Fruit fly (Drosophila melanogaster) whole organism, embryonic: ENCODE data around the gene Plc21C.

Experiments used
- Atf-2 ChIP-seq: fragments of 200-800 bp; sonication (Bioruptor generic); optimal IDR thresholded peaks from 2 replicates; lab custom pipeline; 2016; ENCODE audit warnings: missing biosample characterization, missing genetic modification characterization
- CG10147 ChIP-seq: fragments of 200-800 bp; sonication (Bioruptor generic); optimal IDR thresholded peaks from 2 replicates; lab custom pipeline; 2019; ENCODE audit warnings: missing biosample characterization, mild to moderate bottlenecking, missing genetic modification characterization, moderate library complexity
- CG10979 ChIP-seq: fragments of 200-800 bp; sonication (Bioruptor generic); optimal IDR thresholded peaks from 2 replicates; lab custom pipeline; 2018; ENCODE audit warnings: missing biosample characterization, mild to moderate bottlenecking, missing genetic modification characterization, moderate library complexity
- CG11085 ChIP-seq: fragments of 200-800 bp; sonication (Bioruptor generic); IDR thresholded peaks from 2 replicates; pipeline ENCODE4 v1.3.6; 2022; ENCODE audit warnings: missing biosample characterization, missing genetic modification characterization
- CG11093 ChIP-seq: fragments of 200-800 bp; sonication (Bioruptor generic); IDR thresholded peaks from 3 replicates; pipeline ENCODE4 v1.3.6; 2022; ENCODE audit warnings: missing biosample characterization, missing genetic modification characterization
- CG11695 ChIP-seq: fragments of 200-800 bp; sonication (Bioruptor generic); IDR thresholded peaks from 3 replicates; pipeline ENCODE4 v1.3.6; 2022; ENCODE audit warnings: missing biosample characterization, missing genetic modification characterization
- CG11723 ChIP-seq: fragments of 200-800 bp; sonication (Bioruptor generic); optimal IDR thresholded peaks from 2 replicates; lab custom pipeline; 2017; ENCODE audit warnings: missing biosample characterization, mild to moderate bottlenecking, missing genetic modification characterization
- CG1233 ChIP-seq: fragments of 200-800 bp; sonication (Bioruptor generic); optimal IDR thresholded peaks from 4 replicates; lab custom pipeline; 2018; ENCODE audit warnings: missing biosample characterization, mild to moderate bottlenecking, missing genetic modification characterization
- CG13424 ChIP-seq: fragments of 200-800 bp; sonication (Bioruptor generic); optimal IDR thresholded peaks from 2 replicates; lab custom pipeline; 2019; ENCODE audit warnings: missing biosample characterization, mild to moderate bottlenecking, missing genetic modification characterization, moderate library complexity
- CG14050 ChIP-seq: fragments of 200-800 bp; sonication (Bioruptor generic); IDR thresholded peaks from 3 replicates; pipeline ENCODE4 v1.3.6; 2022; ENCODE audit warnings: missing biosample characterization, missing genetic modification characterization
- CG14965 ChIP-seq: fragments of 200-800 bp; sonication (Bioruptor generic); optimal IDR thresholded peaks from 2 replicates; lab custom pipeline; 2016; ENCODE audit warnings: missing biosample characterization, missing genetic modification characterization, borderline replicate concordance
- CG15011 ChIP-seq: fragments of 200-800 bp; sonication (Bioruptor generic); optimal IDR thresholded peaks from 3 replicates; lab custom pipeline; 2018; ENCODE audit warnings: missing biosample characterization, mild to moderate bottlenecking, missing genetic modification characterization
- CG16779 ChIP-seq: fragments of 200-800 bp; sonication (Bioruptor generic); IDR thresholded peaks from 2 replicates; pipeline ENCODE4 v1.3.6; 2022; ENCODE audit warnings: missing biosample characterization, missing genetic modification characterization
- CG16813 ChIP-seq: fragments of 200-800 bp; sonication (Bioruptor generic); IDR thresholded peaks from 3 replicates; pipeline ENCODE4 v1.3.6; 2022; ENCODE audit warnings: missing biosample characterization, missing genetic modification characterization; ENCODE audit not compliant: partially characterized antibody
- CG2678 ChIP-seq: fragments of 200-800 bp; sonication (Bioruptor generic); optimal IDR thresholded peaks from 3 replicates; lab custom pipeline; 2019; ENCODE audit warnings: missing biosample characterization, mild to moderate bottlenecking, missing genetic modification characterization, moderate library complexity
- CG31388 ChIP-seq: fragments of 200-800 bp; sonication (Bioruptor generic); optimal IDR thresholded peaks from 2 replicates; lab custom pipeline; 2016; ENCODE audit warnings: missing biosample characterization, missing genetic modification characterization
- CG4707 ChIP-seq: fragments of 200-800 bp; sonication (Bioruptor generic); optimal IDR thresholded peaks from 2 replicates; lab custom pipeline; 2018; ENCODE audit warnings: missing biosample characterization, mild to moderate bottlenecking, missing genetic modification characterization, moderate library complexity
- CG5245 ChIP-seq: fragments of 200-800 bp; sonication (Bioruptor generic); optimal IDR thresholded peaks from 3 replicates; lab custom pipeline; 2016; ENCODE audit warnings: missing biosample characterization, missing genetic modification characterization
- CG6683 ChIP-seq: fragments of 200-800 bp; sonication (Bioruptor generic); optimal IDR thresholded peaks from 2 replicates; lab custom pipeline; 2017; ENCODE audit warnings: missing biosample characterization, mild to moderate bottlenecking, missing genetic modification characterization, missing genetic modification reagents
- CG6854 ChIP-seq: fragments of 200-800 bp; sonication (Bioruptor generic); optimal IDR thresholded peaks from 3 replicates; lab custom pipeline; 2017; ENCODE audit warnings: missing biosample characterization, mild to moderate bottlenecking, missing genetic modification characterization
- CG7786 ChIP-seq: fragments of 200-800 bp; sonication (Bioruptor generic); optimal IDR thresholded peaks from 2 replicates; lab custom pipeline; 2016; ENCODE audit warnings: missing biosample characterization, missing genetic modification characterization
- CG7928 ChIP-seq: fragments of 200-800 bp; sonication (Bioruptor generic); optimal IDR thresholded peaks from 2 replicates; lab custom pipeline; 2017; ENCODE audit warnings: missing biosample characterization, mild to moderate bottlenecking, missing genetic modification characterization
- CG9817 ChIP-seq: fragments of 200-800 bp; sonication (Bioruptor generic); optimal IDR thresholded peaks from 2 replicates; lab custom pipeline; 2018; ENCODE audit warnings: missing biosample characterization, mild to moderate bottlenecking, missing genetic modification characterization, moderate library complexity
- CTCF ChIP-seq: fragments of 200-800 bp; sonication (Bioruptor generic); optimal IDR thresholded peaks from 2 replicates; lab custom pipeline; 2017; ENCODE audit warnings: missing biosample characterization, mild to moderate bottlenecking, missing genetic modification characterization, moderate library complexity
- CkIIα-i1 ChIP-seq: fragments of 200-800 bp; sonication (Bioruptor generic); IDR thresholded peaks from 2 replicates; pipeline ENCODE4 v1.3.6; 2022; ENCODE audit warnings: missing biosample characterization, missing genetic modification characterization
- Doc2 ChIP-seq: fragments of 200-800 bp; sonication (Bioruptor generic); IDR thresholded peaks from 2 replicates; pipeline ENCODE4 v1.3.6; 2022; ENCODE audit warnings: missing biosample characterization, missing genetic modification characterization
- Gug ChIP-seq: fragments of 200-800 bp; sonication (Bioruptor generic); IDR thresholded peaks from 4 replicates; pipeline ENCODE4 v1.3.6; 2022; ENCODE audit warnings: missing biosample characterization, missing genetic modification characterization
- H2.0 ChIP-seq: fragments of 200-800 bp; sonication (Bioruptor generic); IDR thresholded peaks from 2 replicates; pipeline ENCODE4 v1.3.6; 2022; ENCODE audit warnings: missing biosample characterization, missing genetic modification characterization
- HLHmδ ChIP-seq: fragments of 200-800 bp; sonication (Bioruptor generic); optimal IDR thresholded peaks from 2 replicates; lab custom pipeline; 2018; ENCODE audit warnings: missing biosample characterization, mild to moderate bottlenecking, missing genetic modification characterization, moderate library complexity
- Kr ChIP-seq: fragments of 200-800 bp; sonication (Bioruptor generic); optimal IDR thresholded peaks from 2 replicates; lab custom pipeline; 2017; ENCODE audit warnings: missing biosample characterization, mild to moderate bottlenecking, missing genetic modification characterization
- Oaz ChIP-seq: fragments of 200-800 bp; sonication (Bioruptor generic); IDR thresholded peaks from 2 replicates; pipeline ENCODE4 v1.3.6; 2022; ENCODE audit warnings: missing biosample characterization, missing genetic modification characterization
- Six4 ChIP-seq: fragments of 200-800 bp; sonication (Bioruptor generic); optimal IDR thresholded peaks from 2 replicates; lab custom pipeline; 2016; ENCODE audit warnings: missing biosample characterization, missing genetic modification characterization
- TFAM ChIP-seq: fragments of 200-800 bp; sonication (Bioruptor generic); optimal IDR thresholded peaks from 2 replicates; lab custom pipeline; 2017; ENCODE audit warnings: missing biosample characterization, missing genetic modification characterization, inconsistent platforms
- abd-A ChIP-seq: fragments of 200-800 bp; sonication (Bioruptor generic); optimal IDR thresholded peaks from 3 replicates; lab custom pipeline; 2019; ENCODE audit warnings: missing biosample characterization, mild to moderate bottlenecking, missing genetic modification characterization, moderate library complexity
- ara ChIP-seq: fragments of 200-800 bp; sonication (Bioruptor generic); IDR thresholded peaks from 2 replicates; pipeline ENCODE4 v1.3.6; 2022; ENCODE audit warnings: missing biosample characterization, missing genetic modification characterization
- bigmax ChIP-seq: fragments of 200-800 bp; sonication (Bioruptor generic); optimal IDR thresholded peaks from 2 replicates; lab custom pipeline; 2018; ENCODE audit warnings: missing biosample characterization, mild to moderate bottlenecking, missing genetic modification characterization
- cas ChIP-seq: fragments of 200-800 bp; sonication (Bioruptor generic); IDR thresholded peaks from 2 replicates; pipeline ENCODE4 v1.3.6; 2022; ENCODE audit warnings: missing biosample characterization, missing genetic modification characterization
- chm ChIP-seq: fragments of 200-800 bp; sonication (Bioruptor generic); IDR thresholded peaks from 2 replicates; pipeline ENCODE4 v1.3.6; 2022; ENCODE audit warnings: missing biosample characterization, missing genetic modification characterization
- chn ChIP-seq: fragments of 200-800 bp; sonication (Bioruptor generic); optimal IDR thresholded peaks from 2 replicates; lab custom pipeline; 2016; ENCODE audit warnings: missing biosample characterization, missing genetic modification characterization
- crol ChIP-seq: fragments of 200-800 bp; sonication (Bioruptor generic); IDR thresholded peaks from 2 replicates; pipeline ENCODE4 v1.3.6; 2022; ENCODE audit warnings: missing biosample characterization, missing genetic modification characterization
- dimm ChIP-seq: fragments of 200-800 bp; sonication (Bioruptor generic); IDR thresholded peaks from 2 replicates; pipeline ENCODE4 v1.3.6; 2022; ENCODE audit warnings: missing biosample characterization, missing genetic modification characterization
- dm ChIP-seq: fragments of 200-800 bp; sonication (Bioruptor generic); optimal IDR thresholded peaks from 3 replicates; lab custom pipeline; 2016; ENCODE audit warnings: missing biosample characterization, missing genetic modification characterization
- dmrt11E ChIP-seq: fragments of 200-800 bp; sonication (Bioruptor generic); optimal IDR thresholded peaks from 3 replicates; lab custom pipeline; 2018; ENCODE audit warnings: missing biosample characterization, mild to moderate bottlenecking, missing genetic modification characterization, moderate library complexity
- fd3F ChIP-seq: fragments of 200-800 bp; sonication (Bioruptor generic); optimal IDR thresholded peaks from 2 replicates; lab custom pipeline; 2018; ENCODE audit warnings: missing biosample characterization, mild to moderate bottlenecking, missing genetic modification characterization, moderate library complexity
- ftz-f1 ChIP-seq: fragments of 200-800 bp; sonication (Bioruptor generic); optimal IDR thresholded peaks from 2 replicates; lab custom pipeline; 2016; ENCODE audit warnings: missing biosample characterization, missing genetic modification characterization
- grau ChIP-seq: fragments of 200-800 bp; optimal IDR thresholded peaks from 3 replicates; lab custom pipeline; 2019; ENCODE audit warnings: missing biosample characterization, mild to moderate bottlenecking, missing genetic modification characterization, moderate library complexity
- gsb ChIP-seq: fragments of 200-800 bp; sonication (Bioruptor generic); IDR thresholded peaks from 2 replicates; pipeline ENCODE4 v1.3.6; 2022; ENCODE audit warnings: missing biosample characterization, missing genetic modification characterization
- lilli ChIP-seq: fragments of 200-800 bp; sonication (Bioruptor generic); optimal IDR thresholded peaks from 3 replicates; lab custom pipeline; 2016; ENCODE audit warnings: missing biosample characterization, missing genetic modification characterization
- org-1 ChIP-seq: fragments of 200-800 bp; sonication (Bioruptor generic); optimal IDR thresholded peaks from 2 replicates; lab custom pipeline; 2017; ENCODE audit warnings: missing biosample characterization, missing genetic modification characterization
- p53 ChIP-seq: fragments of 200-800 bp; sonication (Bioruptor generic); optimal IDR thresholded peaks from 2 replicates; lab custom pipeline; 2016; ENCODE audit warnings: missing biosample characterization, missing genetic modification characterization
- sens-2 ChIP-seq: fragments of 200-800 bp; sonication (Bioruptor generic); IDR thresholded peaks from 2 replicates; pipeline ENCODE4 v1.3.6; 2022; ENCODE audit warnings: missing biosample characterization, missing genetic modification characterization
- tx ChIP-seq: fragments of 200-800 bp; sonication (Bioruptor generic); optimal IDR thresholded peaks from 2 replicates; lab custom pipeline; 2016; ENCODE audit warnings: missing biosample characterization, missing genetic modification characterization
- unpg ChIP-seq: fragments of 200-800 bp; sonication (Bioruptor generic); optimal IDR thresholded peaks from 3 replicates; lab custom pipeline; 2018; ENCODE audit warnings: missing biosample characterization, mild to moderate bottlenecking, missing genetic modification characterization, moderate library complexity

The Plc21C gene

dm6 chr2L:283071-283482, 22.7 kb upstream of the Plc21C start, which contains the start of gene CG11601 (continued):
- TF ChIP-seq H2.0 (GFP tag; lab: Robert Waterston, UW) (no peak), CG11093 (GFP tag; lab: Robert Waterston, UW) (no peak), CG11085 (GFP tag; lab: Robert Waterston, UW) (no peak), grau (tag; lab: Kevin White, UChicago) (peak; percentile 40), CG10979 (tag; lab: Kevin White, UChicago) (no peak), CG14050 (no peak), cas (GFP tag; lab: Robert Waterston, UW) (no peak), CTCF (GFP tag; lab: Kevin White, UChicago) (peak; percentile 80), tx (GFP tag; lab: Kevin White, UChicago) (no peak), CG1233 (no peak), CG7928 (GFP tag; lab: Kevin White, UChicago) (no peak), gsb (GFP tag; lab: Robert Waterston, UW) (no peak), CG11695 (0 out of 3 replicates have a peak, but pooled peaks have one; percentile 25), Doc2 (GFP tag; lab: Robert Waterston, UW) (0 out of 2 replicates have a peak, but pooled peaks have one; percentile 25), CG13424 (tag; lab: Kevin White, UChicago) (peak; percentile 58), fd3F (GFP tag; lab: Kevin White, UChicago) (peak; percentile 2), ftz-f1 (GFP tag; lab: Kevin White, UChicago) (no peak), org-1 (GFP tag; lab: Kevin White, UChicago) (no peak), CkIIα-i1 (no peak), CG10147 (GFP tag; lab: Kevin White, UChicago) (peak; percentile 21), CG5245 (GFP tag; lab: Kevin White, UChicago) (no peak), lilli (GFP tag; lab: Kevin White, UChicago) (peak; percentile 68), chm (GFP tag; lab: Robert Waterston, UW) (no peak), Kr (GFP tag; lab: Kevin White, UChicago) (no peak), bigmax (GFP tag; lab: Kevin White, UChicago) (no peak), Atf-2 (GFP tag; lab: Kevin White, UChicago) (no peak), dimm (GFP tag; lab: Robert Waterston, UW) (no peak), CG7786 (GFP tag; lab: Kevin White, UChicago) (peak; percentile 36), Oaz (GFP tag; lab: Robert Waterston, UW) (0 out of 2 replicates have a peak, but pooled peaks have one; percentile 15), crol (GFP tag; lab: Robert Waterston, UW) (no peak), CG16813 (GFP tag; lab: Robert Waterston, UW) (no peak), dmrt11E (peak; percentile 1), CG14965 (GFP tag; lab: Kevin White, UChicago) (no peak), abd-A (tag; lab: Kevin White, UChicago) (no peak), CG31388 (no peak), Six4 (GFP tag; lab: Kevin White, UChicago) (no peak), CG2678 (tag; lab: Kevin White, UChicago) (no peak), CG15011 (GFP tag; lab: Kevin White, UChicago) (no peak), dm (GFP tag; lab: Kevin White, UChicago) (peak; percentile 14), Gug (GFP tag; lab: Robert Waterston, UW) (peak; percentile 21; the same call in 1 of the 4 replicates), TFAM (GFP tag; lab: Kevin White, UChicago) (no peak), CG6683 (no peak), p53 (GFP tag; lab: Kevin White, UChicago) (no peak), CG4707 (GFP tag; lab: Kevin White, UChicago) (no peak), sens-2 (no peak), CG6854 (GFP tag; lab: Kevin White, UChicago) (no peak), chn (peak; percentile 19), CG9817 (tag; lab: Kevin White, UChicago) (no peak), ara (0 out of 2 replicates have a peak, but pooled peaks have one; percentile 5), CG16779 (GFP tag; lab: Robert Waterston, UW) (no peak), HLHmδ (GFP tag; lab: Kevin White, UChicago) (no peak), unpg (no peak), CG11723 (GFP tag; lab: Kevin White, UChicago) (no peak)
